Worm (Caenorhabditis elegans): ENCODE measurements around the gene C11E4.6.

- TF ChIP-seq elt-2 (tag; optimal IDR thresholded peaks at IDR 0.05) (no peak), unc-62 (GFP tag; optimal IDR thresholded peaks at IDR 0.05) (no peak), hpl-2 (GFP tag; optimal IDR thresholded peaks at IDR 0.05) (no peak), vab-15 (tag; optimal IDR thresholded peaks at IDR 0.05) (no peak), mdl-1 (tag; optimal IDR thresholded peaks at IDR 0.05) (no peak), tbx-2 (tag; optimal IDR thresholded peaks at IDR 0.05) (no peak), nhr-237 (tag; optimal IDR thresholded peaks at IDR 0.05) (no peak), efl-3 (GFP tag; optimal IDR thresholded peaks at IDR 0.05) (no peak), ceh-88 (GFP tag; IDR thresholded peaks at IDR 0.05) (no peak)
These were observed 27.3 kb downstream of the C11E4.6 start for ce11 chrX:9637700-9638099.
